Worm (Caenorhabditis elegans) whole organism, young adult: ENCODE measurements around the gene vps-2.

Source experiments
- B0019.2 ChIP-seq: fragments of 200-800 bp; sonication (Bioruptor generic); conservative IDR thresholded peaks from 2 replicates; pipeline ENCODE4 v1.3.6; 2022; ENCODE audit warnings: missing genetic modification reagents, missing genetic modification characterization, missing compliant biosample characterization
- B0035.1 ChIP-seq: sonication (generic microtip); optimal IDR thresholded peaks from 2 replicates; lab custom pipeline; 2016; ENCODE audit warnings: missing genetic modification characterization, mild to moderate bottlenecking, missing compliant biosample characterization, missing genotype, missing genetic modification reagents
- F23B12.7 ChIP-seq: sonication (generic microtip); optimal IDR thresholded peaks from 2 replicates; lab custom pipeline; 2017; ENCODE audit warnings: missing genetic modification characterization, mild to moderate bottlenecking, missing compliant biosample characterization, antibody characterized with exemption, moderate library complexity; ENCODE audit not compliant: insufficient read depth
- F39B2.1 ChIP-seq: fragments of 200-800 bp; sonication (Bioruptor generic); IDR thresholded peaks from 2 replicates; pipeline ENCODE4 v1.3.6; 2022; ENCODE audit warnings: missing genetic modification reagents, missing genetic modification characterization, missing compliant biosample characterization
- F55B11.4 ChIP-seq: sonication (generic microtip); optimal IDR thresholded peaks from 2 replicates; lab custom pipeline; 2016; ENCODE audit warnings: missing compliant biosample characterization, missing genetic modification characterization, borderline replicate concordance; ENCODE audit not compliant: insufficient read depth
- K12H6.12 ChIP-seq: fragments of 200-800 bp; sonication (Bioruptor generic); optimal IDR thresholded peaks from 2 replicates; lab custom pipeline; 2018; ENCODE audit warnings: mild to moderate bottlenecking, missing genetic modification characterization, missing compliant biosample characterization
- Y56A3A.18 ChIP-seq: fragments of 200-800 bp; sonication (Bioruptor generic); IDR thresholded peaks from 2 replicates; pipeline ENCODE4 v1.3.6; 2022; ENCODE audit warnings: missing genetic modification reagents, missing genetic modification characterization, missing compliant biosample characterization
- Y79H2A.3 ChIP-seq: fragments of 200-800 bp; sonication (Bioruptor generic); conservative IDR thresholded peaks from 2 replicates; pipeline ENCODE4 v1.3.6; 2022; ENCODE audit warnings: missing genetic modification reagents, missing genetic modification characterization, missing compliant biosample characterization
- Y95B8A.8 ChIP-seq: fragments of 200-800 bp; sonication (Bioruptor generic); IDR thresholded peaks from 2 replicates; pipeline ENCODE4 v1.3.6; 2022; ENCODE audit warnings: missing genetic modification reagents, missing genetic modification characterization, missing compliant biosample characterization
- ZK185.1 ChIP-seq: sonication (generic microtip); optimal IDR thresholded peaks from 2 replicates; lab custom pipeline; 2016; ENCODE audit warnings: mild to moderate bottlenecking, missing genetic modification characterization, missing compliant biosample characterization; ENCODE audit not compliant: poor library complexity, severe bottlenecking
- aptf-2 ChIP-seq: fragments of 200-800 bp; sonication (Bioruptor generic); conservative IDR thresholded peaks from 2 replicates; pipeline ENCODE4 v1.3.6; 2022; ENCODE audit warnings: missing genetic modification reagents, missing genetic modification characterization, missing compliant biosample characterization
- aptf-3 ChIP-seq: fragments of 200-800 bp; sonication (Bioruptor generic); IDR thresholded peaks from 2 replicates; pipeline ENCODE4 v1.3.6; 2022; ENCODE audit warnings: missing genetic modification characterization, missing compliant biosample characterization
- attf-5 ChIP-seq: fragments of 200-800 bp; sonication (Bioruptor generic); optimal IDR thresholded peaks from 2 replicates; lab custom pipeline; 2018; ENCODE audit warnings: mild to moderate bottlenecking, missing genetic modification characterization, missing compliant biosample characterization
- bed-2 ChIP-seq: fragments of 200-800 bp; sonication (Bioruptor generic); IDR thresholded peaks from 2 replicates; pipeline ENCODE4 v1.3.6; 2022; ENCODE audit warnings: missing genetic modification reagents, missing genetic modification characterization, missing compliant biosample characterization
- ccch-3 ChIP-seq: fragments of 200-800 bp; sonication (Bioruptor generic); optimal IDR thresholded peaks from 2 replicates; lab custom pipeline; 2018; ENCODE audit warnings: mild to moderate bottlenecking, missing genetic modification characterization, missing compliant biosample characterization
- ceh-40 ChIP-seq: fragments of 200-800 bp; sonication (Bioruptor generic); IDR thresholded peaks from 2 replicates; pipeline ENCODE4 v1.3.6; 2022; ENCODE audit warnings: missing genetic modification characterization, missing compliant biosample characterization
- ceh-79 ChIP-seq: sonication (generic microtip); optimal IDR thresholded peaks from 2 replicates; lab custom pipeline; 2017; ENCODE audit warnings: mild to moderate bottlenecking, missing genetic modification characterization, missing compliant biosample characterization
- die-1 ChIP-seq: sonication (generic microtip); optimal IDR thresholded peaks from 2 replicates; lab custom pipeline; 2016; ENCODE audit warnings: missing genotype, mild to moderate bottlenecking, missing genetic modification characterization, missing compliant biosample characterization
- dpff-1 ChIP-seq: sonication (generic microtip); optimal IDR thresholded peaks from 2 replicates; lab custom pipeline; 2017; ENCODE audit warnings: mild to moderate bottlenecking, missing genetic modification characterization, missing compliant biosample characterization
- egrh-3 ChIP-seq: fragments of 200-800 bp; sonication (Bioruptor generic); IDR thresholded peaks from 2 replicates; pipeline ENCODE4 v1.3.6; 2022; ENCODE audit warnings: missing genetic modification reagents, missing genetic modification characterization, missing compliant biosample characterization
- gei-17 ChIP-seq: fragments of 200-800 bp; sonication (Bioruptor generic); optimal IDR thresholded peaks from 2 replicates; lab custom pipeline; 2018; ENCODE audit warnings: mild to moderate bottlenecking, missing genetic modification characterization, missing compliant biosample characterization
- him-1 ChIP-seq: sonication (generic microtip); optimal IDR thresholded peaks from 2 replicates; lab custom pipeline; 2016; ENCODE audit warnings: missing genotype, missing genetic modification reagents, missing genetic modification characterization, missing compliant biosample characterization
- hlh-12 ChIP-seq: sonication (generic microtip); optimal IDR thresholded peaks from 2 replicates; lab custom pipeline; 2016; ENCODE audit warnings: missing genetic modification characterization, missing compliant biosample characterization
- hlh-26 ChIP-seq: fragments of 200-800 bp; sonication (Bioruptor generic); conservative IDR thresholded peaks from 2 replicates; pipeline ENCODE4 v1.3.6; 2022; ENCODE audit warnings: missing genetic modification reagents, missing genetic modification characterization, missing compliant biosample characterization
- hmg-1.2 ChIP-seq: fragments of 200-800 bp; sonication (Bioruptor generic); IDR thresholded peaks from 2 replicates; pipeline ENCODE4 v1.3.6; 2022; ENCODE audit warnings: missing genetic modification reagents, missing genetic modification characterization, missing compliant biosample characterization
- hrde-1 ChIP-seq: sonication (generic microtip); optimal IDR thresholded peaks from 2 replicates; lab custom pipeline; 2016; ENCODE audit warnings: missing genetic modification characterization, mild to moderate bottlenecking, missing compliant biosample characterization, moderate library complexity, missing genotype, missing genetic modification reagents, borderline replicate concordance
- hsf-1 ChIP-seq: fragments of 200-800 bp; sonication (Bioruptor generic); IDR thresholded peaks from 2 replicates; pipeline ENCODE4 v1.3.6; 2022; ENCODE audit warnings: missing genetic modification reagents, missing genetic modification characterization, missing compliant biosample characterization
- lin-35 ChIP-seq, 3 experiments: fragments of 150-350 bp in 2 of 3; sonication (generic microtip) in 1 of 3; optimal IDR thresholded peaks; 2 replicates each; lab custom pipeline; 2014 to 2018; ENCODE audit warnings: missing biosample characterization in 3 of 3, missing genetic modification characterization in 3 of 3, missing genetic modification reagents in 3 of 3
- lir-1 ChIP-seq: fragments of 200-800 bp; sonication (Bioruptor generic); conservative IDR thresholded peaks from 2 replicates; pipeline ENCODE4 v1.3.6; 2022; ENCODE audit warnings: missing genetic modification reagents, missing genetic modification characterization, missing compliant biosample characterization
- lsy-27 ChIP-seq: sonication (generic microtip); optimal IDR thresholded peaks from 2 replicates; lab custom pipeline; 2017; ENCODE audit warnings: missing genetic modification characterization, mild to moderate bottlenecking, missing compliant biosample characterization, antibody characterized with exemption, missing genotype, borderline replicate concordance; ENCODE audit not compliant: insufficient read depth
- madf-3 ChIP-seq: fragments of 200-800 bp; sonication (Bioruptor generic); IDR thresholded peaks from 2 replicates; pipeline ENCODE4 v1.3.6; 2022; ENCODE audit warnings: missing genetic modification reagents, missing genetic modification characterization, missing compliant biosample characterization
- madf-6 ChIP-seq: fragments of 200-800 bp; sonication (Bioruptor generic); IDR thresholded peaks from 2 replicates; pipeline ENCODE4 v1.3.6; 2022; ENCODE audit warnings: missing genetic modification reagents, missing genetic modification characterization, missing compliant biosample characterization
- nfya-2 ChIP-seq: fragments of 200-800 bp; sonication (Bioruptor generic); IDR thresholded peaks from 2 replicates; pipeline ENCODE4 v1.3.6; 2022; ENCODE audit warnings: missing genetic modification reagents, missing genetic modification characterization, missing compliant biosample characterization
- nhr-90 ChIP-seq: sonication (generic microtip); optimal IDR thresholded peaks from 2 replicates; lab custom pipeline; 2016; ENCODE audit warnings: missing genotype, mild to moderate bottlenecking, missing genetic modification characterization, missing compliant biosample characterization
- pbrm-1 ChIP-seq: fragments of 200-800 bp; sonication (Bioruptor generic); IDR thresholded peaks from 2 replicates; pipeline ENCODE4 v1.3.6; 2022; ENCODE audit warnings: missing genetic modification reagents, missing genetic modification characterization, missing compliant biosample characterization
- pha-4 ChIP-seq: fragments of 150-350 bp; sonication (generic microtip); optimal IDR thresholded peaks from 2 replicates; lab custom pipeline; 2014; ENCODE audit warnings: missing biosample characterization, missing genetic modification reagents, missing genetic modification characterization
- repo-1 ChIP-seq: sonication (generic microtip); optimal IDR thresholded peaks from 2 replicates; lab custom pipeline; 2017; ENCODE audit warnings: mild to moderate bottlenecking, missing genetic modification characterization, missing compliant biosample characterization
- rpc-1 ChIP-seq, 2 experiments: fragments of 150-350 bp in 1 of 2; sonication (generic microtip) in 1 of 2; optimal IDR thresholded peaks; 2 replicates each; lab custom pipeline; 2014 to 2018; ENCODE audit warnings: missing biosample characterization in 1 of 2, missing genetic modification characterization in 1 of 2, missing genetic modification reagents in 1 of 2, missing genotype in 1 of 2
- sdz-38 ChIP-seq: sonication (generic microtip); optimal IDR thresholded peaks from 2 replicates; lab custom pipeline; 2016; ENCODE audit warnings: missing genotype, missing genetic modification characterization, missing compliant biosample characterization
- sptf-2 ChIP-seq: fragments of 200-800 bp; sonication (Bioruptor generic); optimal IDR thresholded peaks from 2 replicates; lab custom pipeline; 2018; ENCODE audit warnings: mild to moderate bottlenecking, missing genetic modification characterization, missing compliant biosample characterization
- tbp1 ChIP-seq: fragments of 200-800 bp; sonication (Bioruptor generic); optimal IDR thresholded peaks from 2 replicates; lab custom pipeline; 2018; ENCODE audit warnings: mild to moderate bottlenecking, missing genetic modification characterization, missing compliant biosample characterization
- tbx-9 ChIP-seq: sonication (generic microtip); optimal IDR thresholded peaks from 2 replicates; lab custom pipeline; 2016; ENCODE audit warnings: borderline replicate concordance, missing genetic modification characterization, inconsistent platforms, missing compliant biosample characterization
- unc-130 ChIP-seq: sonication (generic microtip); optimal IDR thresholded peaks from 2 replicates; lab custom pipeline; 2016; ENCODE audit warnings: missing genetic modification reagents, missing genetic modification characterization, missing compliant biosample characterization
- unc-62 ChIP-seq: fragments of 150-350 bp; optimal IDR thresholded peaks from 2 replicates; lab custom pipeline; 2014; ENCODE audit warnings: missing biosample characterization, missing genetic modification reagents, missing genetic modification characterization
- xnd-1 ChIP-seq: sonication (generic microtip); optimal IDR thresholded peaks from 2 replicates; lab custom pipeline; 2016; ENCODE audit warnings: missing genotype, missing genetic modification reagents, missing genetic modification characterization, missing compliant biosample characterization
- zfh-2 ChIP-seq: fragments of 200-800 bp; sonication (Bioruptor generic); conservative IDR thresholded peaks from 2 replicates; pipeline ENCODE4 v1.3.6; 2022; ENCODE audit warnings: missing genetic modification reagents, missing genetic modification characterization, missing compliant biosample characterization
- zim-3 ChIP-seq: sonication (generic microtip); optimal IDR thresholded peaks from 2 replicates; lab custom pipeline; 2017; ENCODE audit warnings: mild to moderate bottlenecking, missing genetic modification characterization, moderate library complexity, missing compliant biosample characterization
- ztf-25 ChIP-seq: fragments of 200-800 bp; sonication (Bioruptor generic); IDR thresholded peaks from 2 replicates; pipeline ENCODE4 v1.3.6; 2022; ENCODE audit warnings: missing genetic modification reagents, missing genetic modification characterization, missing compliant biosample characterization

vps-2 gene

DNA sequence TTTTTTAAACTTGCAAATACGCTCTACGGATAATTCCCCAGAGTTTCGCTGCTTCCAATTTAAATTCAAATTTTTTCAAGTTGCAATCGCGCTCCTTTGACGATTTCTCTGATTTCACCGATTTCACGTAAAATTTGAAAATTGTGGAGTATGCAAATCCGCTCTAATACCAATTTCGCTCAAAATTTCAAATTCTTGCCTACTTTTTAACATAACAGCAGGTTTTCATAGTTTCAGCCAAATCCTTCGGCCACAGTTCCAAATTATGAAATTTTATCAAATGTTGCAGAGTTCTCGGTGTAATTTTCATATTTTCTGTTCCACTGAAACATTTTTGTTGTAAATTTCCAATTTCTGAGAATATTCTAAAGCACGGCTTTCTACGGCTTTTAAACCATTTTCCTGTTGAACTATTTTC, 19.8 kb upstream of the vps-2 start, which contains the start of gene alkb-7 (continued):
- no peak for TF ChIP-seq hlh-26
- TF ChIP-seq B0019.2 (GFP tag; lab: Robert Waterston, UW): no peak
- TF ChIP-seq unc-130 (GFP tag; lab: Kevin White, UChicago): no peak
- peak; percentile 6 for TF ChIP-seq tbp1
- no peak for TF ChIP-seq ceh-79 (tag; lab: Kevin White, UChicago)
- no peak for TF ChIP-seq zfh-2 (GFP tag; lab: Robert Waterston, UW)
- TF ChIP-seq pbrm-1: no peak; the same call in none of the 2 replicates
- TF ChIP-seq lsy-27: no peak
- TF ChIP-seq ztf-25 (GFP tag; lab: Robert Waterston, UW): no peak
- TF ChIP-seq sdz-38 (tag; lab: Kevin White, UChicago): no peak
- TF ChIP-seq K12H6.12 (tag; lab: Kevin White, UChicago): no peak
- TF ChIP-seq ccch-3 (GFP tag; lab: Kevin White, UChicago): no peak
- TF ChIP-seq madf-3 (GFP tag; lab: Robert Waterston, UW): no peak
- no peak for TF ChIP-seq bed-2 (GFP tag; lab: Robert Waterston, UW)
- TF ChIP-seq F39B2.1: no peak
- TF ChIP-seq ZK185.1: no peak
- no peak for TF ChIP-seq hrde-1 (tag; lab: Kevin White, UChicago)
- TF ChIP-seq lir-1: no peak
- no peak for TF ChIP-seq B0035.1
- no peak for TF ChIP-seq ceh-40
- no peak for TF ChIP-seq attf-5 (GFP tag; lab: Kevin White, UChicago)
- no peak for TF ChIP-seq die-1 (tag; lab: Kevin White, UChicago)
- TF ChIP-seq rpc-1 (optimal IDR thresholded peaks at IDR 0.05; lab: Kevin White, UChicago): no peak
- no peak for TF ChIP-seq rpc-1 (tag; optimal IDR thresholded peaks at IDR 0.05; lab: Kevin White, UChicago)
- no peak for TF ChIP-seq aptf-2 (GFP tag; lab: Robert Waterston, UW)
- TF ChIP-seq Y95B8A.8 (GFP tag; lab: Robert Waterston, UW): peak; percentile 10; the same call in 1 of the 2 replicates
- peak; percentile 38 for TF ChIP-seq repo-1 (tag; lab: Kevin White, UChicago)
- TF ChIP-seq sptf-2 (GFP tag; lab: Kevin White, UChicago): no peak
- no peak for TF ChIP-seq pha-4
- no peak for TF ChIP-seq egrh-3 (GFP tag; lab: Robert Waterston, UW)
- TF ChIP-seq lin-35 (GFP tag; optimal IDR thresholded peaks at IDR 0.05; lab: Kevin White, UChicago): no peak
- no peak for TF ChIP-seq hlh-12
- TF ChIP-seq hmg-1.2 (GFP tag; lab: Robert Waterston, UW): 0 out of 2 replicates have a peak, but pooled peaks have one; percentile 4
- no peak for TF ChIP-seq Y79H2A.3 (GFP tag; lab: Robert Waterston, UW)
- TF ChIP-seq nhr-90 (tag; lab: Kevin White, UChicago): no peak
- TF ChIP-seq hsf-1: peak; percentile 32; the same call in 1 of the 2 replicates
- TF ChIP-seq F23B12.7 (tag; lab: Kevin White, UChicago): no peak
- no peak for TF ChIP-seq unc-62 (GFP tag; lab: Kevin White, UChicago)
- no peak for TF ChIP-seq F55B11.4 (tag; lab: Kevin White, UChicago)
- TF ChIP-seq Y56A3A.18: no peak
- no peak for TF ChIP-seq nfya-2
- peak; percentile 44 for TF ChIP-seq him-1 (tag; lab: Kevin White, UChicago)
- no peak for TF ChIP-seq xnd-1 (tag; lab: Kevin White, UChicago)
- no peak for TF ChIP-seq aptf-3 (GFP tag; lab: Robert Waterston, UW)
- no peak for TF ChIP-seq gei-17 (GFP tag; lab: Kevin White, UChicago)
- no peak for TF ChIP-seq dpff-1 (tag; lab: Kevin White, UChicago)
- TF ChIP-seq madf-6 (GFP tag; lab: Robert Waterston, UW): no peak; the same call in 1 of the 2 replicates
- TF ChIP-seq tbx-9 (tag; lab: Kevin White, UChicago): no peak
- TF ChIP-seq zim-3 (tag; lab: Kevin White, UChicago): no peak
